Worm (Caenorhabditis elegans) whole organism, L4 larva: ENCODE data around the gene ufd-2.

Experiments used
- F49E8.2 ChIP-seq: sonication (generic microtip); optimal IDR thresholded peaks from 2 replicates; lab custom pipeline; 2016; ENCODE audit warnings: missing compliant biosample characterization, mild to moderate bottlenecking, missing genetic modification characterization, borderline replicate concordance
- egl-27 ChIP-seq: sonication (generic microtip); optimal IDR thresholded peaks from 3 replicates; lab custom pipeline; 2017; ENCODE audit warnings: missing biosample characterization, missing genetic modification reagents, missing genetic modification characterization
- fkh-10 ChIP-seq: fragments of 150-350 bp; optimal IDR thresholded peaks from 2 replicates; lab custom pipeline; 2014; ENCODE audit warnings: missing biosample characterization, missing genetic modification reagents, missing genetic modification characterization
- lin-1 ChIP-seq: fragments of 200-800 bp; sonication (Bioruptor generic); IDR thresholded peaks from 2 replicates; pipeline ENCODE4 v1.3.6; 2022; ENCODE audit warnings: missing genetic modification reagents, missing genetic modification characterization, missing compliant biosample characterization
- lsy-2 ChIP-seq, 2 experiments: fragments of 150-350 bp in 1 of 2; sonication (generic microtip) in 1 of 2; optimal IDR thresholded peaks; 2 replicates each; lab custom pipeline; 2014 to 2017; ENCODE audit warnings: missing biosample characterization in 2 of 2, missing genetic modification characterization in 2 of 2
- mes-2 ChIP-seq: sonication (generic microtip); optimal IDR thresholded peaks from 2 replicates; lab custom pipeline; 2016; ENCODE audit warnings: missing genotype, mild to moderate bottlenecking, missing genetic modification characterization, missing compliant biosample characterization; ENCODE audit not compliant: poor library complexity, severe bottlenecking
- mxl-2 ChIP-seq: fragments of 200-800 bp; sonication (Bioruptor generic); conservative IDR thresholded peaks from 2 replicates; pipeline ENCODE4 v1.3.6; 2022; ENCODE audit warnings: missing genetic modification reagents, missing genetic modification characterization, missing compliant biosample characterization
- snpc-4 ChIP-seq: fragments of 150-350 bp; optimal IDR thresholded peaks from 2 replicates; lab custom pipeline; 2014; ENCODE audit warnings: missing biosample characterization, missing genetic modification characterization

- TF ChIP-seq mxl-2 (GFP tag; lab: Robert Waterston, UW) (no peak), fkh-10 (GFP tag; lab: Kevin White, UChicago) (no peak), mes-2 (tag; lab: Kevin White, UChicago) (no peak), egl-27 (tag; lab: Kevin White, UChicago) (no peak), lsy-2 (tag; optimal IDR thresholded peaks at IDR 0.05; lab: Kevin White, UChicago) (no peak), snpc-4 (tag; lab: Kevin White, UChicago) (no peak), lin-1 (GFP tag; lab: Robert Waterston, UW) (no peak), F49E8.2 (tag; lab: Kevin White, UChicago) (no peak)
Observed at ce11 chrII:8052850-8053249, 9.7 kb upstream of the ufd-2 start, which contains the start of gene T05H10.4.
